Fruit fly (Drosophila melanogaster) whole organism, prepupa: ENCODE measurements around the gene CG9609.
A peak's percentile ranks its signal among the peaks of the same experiment; 100 is the strongest.

Experiments
- CG31627 ChIP-seq: fragments of 200-800 bp; sonication (Bioruptor generic); optimal IDR thresholded peaks from 3 replicates; lab custom pipeline; 2016; ENCODE audit warnings: missing biosample characterization, missing genetic modification characterization
- CG32006 ChIP-seq: fragments of 200-800 bp; sonication (Bioruptor generic); optimal IDR thresholded peaks from 3 replicates; lab custom pipeline; 2017; ENCODE audit warnings: missing biosample characterization, mild to moderate bottlenecking, missing genetic modification characterization
- CG6792 ChIP-seq: fragments of 200-800 bp; sonication (Bioruptor generic); optimal IDR thresholded peaks from 3 replicates; lab custom pipeline; 2016; ENCODE audit warnings: missing biosample characterization, missing genetic modification characterization
- CG6854 ChIP-seq: fragments of 200-800 bp; sonication (Bioruptor generic); optimal IDR thresholded peaks from 2 replicates; lab custom pipeline; 2017; ENCODE audit warnings: missing biosample characterization, mild to moderate bottlenecking, missing genetic modification characterization
- CG8119 ChIP-seq: fragments of 200-800 bp; sonication (Bioruptor generic); IDR thresholded peaks from 3 replicates; pipeline ENCODE4 v1.3.6; 2022; ENCODE audit warnings: missing biosample characterization, missing genetic modification characterization
- CG8632 ChIP-seq: fragments of 200-800 bp; sonication (Bioruptor generic); optimal IDR thresholded peaks from 3 replicates; lab custom pipeline; 2016; ENCODE audit warnings: missing biosample characterization, missing genetic modification characterization
- Gug ChIP-seq: fragments of 200-800 bp; sonication (Bioruptor generic); IDR thresholded peaks from 2 replicates; pipeline ENCODE4 v1.3.6; 2022; ENCODE audit warnings: missing biosample characterization, missing genetic modification characterization
- OdsH ChIP-seq: fragments of 200-800 bp; sonication (Bioruptor generic); optimal IDR thresholded peaks from 3 replicates; lab custom pipeline; 2016; ENCODE audit warnings: missing biosample characterization, missing genetic modification characterization
- dac ChIP-seq: fragments of 200-800 bp; sonication (Bioruptor generic); optimal IDR thresholded peaks from 2 replicates; lab custom pipeline; 2017; ENCODE audit warnings: missing biosample characterization, mild to moderate bottlenecking, missing genetic modification characterization

- TF ChIP-seq CG6854 (GFP tag; lab: Kevin White, UChicago) (no peak), CG6792 (GFP tag; lab: Kevin White, UChicago) (no peak), Gug (GFP tag; lab: Robert Waterston, UW) (no peak), CG32006 (peak; percentile 63), dac (no peak), CG8119 (GFP tag; lab: Robert Waterston, UW) (peak; percentile 62; the same call in 2 of the 3 replicates), OdsH (GFP tag; lab: Kevin White, UChicago) (peak; percentile 31), CG8632 (GFP tag; lab: Kevin White, UChicago) (no peak), CG31627 (no peak)
Measured at dm6 chrX:16821216-16821615, 34.4 kb upstream of the CG9609 start.
